Worm (Caenorhabditis elegans): ENCODE measurements around the gene fbxa-170.
A peak's percentile ranks its signal among the peaks of the same experiment; 100 is the strongest.

DNA sequence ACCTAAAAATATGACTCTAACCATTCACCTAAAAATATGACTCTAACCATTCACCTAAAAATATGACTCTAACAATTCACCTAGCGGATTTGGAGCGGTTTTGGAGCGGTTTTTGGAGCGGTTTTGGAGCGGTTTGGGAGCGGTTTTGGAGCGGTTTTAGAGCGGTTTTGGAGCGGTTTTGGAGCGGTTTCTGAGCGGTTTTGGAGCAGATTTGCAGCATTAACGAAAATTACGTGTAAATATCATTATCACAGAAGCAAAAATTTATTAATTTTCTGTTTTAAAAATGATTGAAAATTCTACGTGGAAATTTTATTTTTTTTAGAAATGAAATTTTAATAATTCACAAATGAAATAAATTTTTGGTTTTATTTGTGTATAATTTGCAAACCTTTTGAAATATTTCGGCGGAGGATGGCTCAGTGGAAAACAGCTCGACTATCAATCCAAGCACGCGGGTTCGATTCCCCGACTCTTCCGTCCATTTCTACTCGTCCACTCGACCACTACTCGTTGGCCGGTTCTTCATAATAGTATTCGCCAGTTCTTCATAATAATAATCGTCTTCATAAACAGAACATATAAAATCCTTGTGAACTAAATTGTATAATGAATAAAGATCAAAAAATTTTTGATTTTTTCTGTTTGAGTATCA lies 34.4 kb downstream of the fbxa-170 start:
- TF ChIP-seq ztf-28 (GFP tag; IDR thresholded peaks at IDR 0.05) = no peak
- TF ChIP-seq nfya-1 (tag; optimal IDR thresholded peaks at IDR 0.05; ENCODE audit: borderline replicate concordance, insufficient read depth) = no peak
- no peak for TF ChIP-seq K11D2.4 (GFP tag; IDR thresholded peaks at IDR 0.05)
- TF ChIP-seq cebp-1 (GFP tag; IDR thresholded peaks at IDR 0.05) = no peak
- TF ChIP-seq cebp-1 (tag; optimal IDR thresholded peaks at IDR 0.05) = no peak
- TF ChIP-seq snpc-3.4 (tag; optimal IDR thresholded peaks at IDR 0.05) = peak; percentile 56
- no peak for TF ChIP-seq unc-130 (GFP tag; optimal IDR thresholded peaks at IDR 0.05)
- TF ChIP-seq Y53F4B.3 (GFP tag; IDR thresholded peaks at IDR 0.05) = no peak
- TF ChIP-seq dpff-1 (tag; optimal IDR thresholded peaks at IDR 0.05) = no peak
- TF ChIP-seq ceh-100 (GFP tag; IDR thresholded peaks at IDR 0.05) = no peak
- no peak for TF ChIP-seq dpl-1 (GFP tag; optimal IDR thresholded peaks at IDR 0.05)
- TF ChIP-seq ztf-6 (GFP tag; IDR thresholded peaks at IDR 0.05) = no peak
- TF ChIP-seq lin-40 (tag; optimal IDR thresholded peaks at IDR 0.05) = no peak
- no peak for TF ChIP-seq hlh-12 (tag; optimal IDR thresholded peaks at IDR 0.05)
